Worm (Caenorhabditis elegans) whole organism, young adult: ENCODE data around the gene D1086.7.

Experiments
- B0035.1 ChIP-seq: sonication (generic microtip); optimal IDR thresholded peaks from 2 replicates; lab custom pipeline; 2016; ENCODE audit warnings: missing genetic modification characterization, mild to moderate bottlenecking, missing compliant biosample characterization, missing genotype, missing genetic modification reagents
- B0336.3 ChIP-seq: fragments of 200-800 bp; sonication (Bioruptor generic); IDR thresholded peaks from 2 replicates; pipeline ENCODE4 v1.3.6; 2022; ENCODE audit warnings: missing genetic modification characterization, missing compliant biosample characterization
- F55B11.4 ChIP-seq: sonication (generic microtip); optimal IDR thresholded peaks from 2 replicates; lab custom pipeline; 2016; ENCODE audit warnings: missing compliant biosample characterization, missing genetic modification characterization, borderline replicate concordance; ENCODE audit not compliant: insufficient read depth
- K11D2.4 ChIP-seq: fragments of 200-800 bp; sonication (Bioruptor generic); IDR thresholded peaks from 2 replicates; pipeline ENCODE4 v1.3.6; 2022; ENCODE audit warnings: missing genetic modification reagents, missing genetic modification characterization, missing compliant biosample characterization
- Y95B8A.8 ChIP-seq: fragments of 200-800 bp; sonication (Bioruptor generic); IDR thresholded peaks from 2 replicates; pipeline ENCODE4 v1.3.6; 2022; ENCODE audit warnings: missing genetic modification reagents, missing genetic modification characterization, missing compliant biosample characterization
- ZK185.1 ChIP-seq: sonication (generic microtip); optimal IDR thresholded peaks from 2 replicates; lab custom pipeline; 2016; ENCODE audit warnings: mild to moderate bottlenecking, missing genetic modification characterization, missing compliant biosample characterization; ENCODE audit not compliant: poor library complexity, severe bottlenecking
- atf-7 ChIP-seq: sonication (generic microtip); optimal IDR thresholded peaks from 2 replicates; lab custom pipeline; 2017; ENCODE audit warnings: mild to moderate bottlenecking, missing genetic modification characterization, missing compliant biosample characterization
- bed-2 ChIP-seq: fragments of 200-800 bp; sonication (Bioruptor generic); IDR thresholded peaks from 2 replicates; pipeline ENCODE4 v1.3.6; 2022; ENCODE audit warnings: missing genetic modification reagents, missing genetic modification characterization, missing compliant biosample characterization
- cebp-1 ChIP-seq, 2 experiments: fragments of 200-800 bp in 1 of 2; sonication (Bioruptor generic) in 1 of 2; sonication (generic microtip) in 1 of 2; IDR thresholded peaks in 1 of 2; optimal IDR thresholded peaks in 1 of 2; 2 replicates each; pipeline versions ENCODE4 v1.3.6 to Lab custom; 2017 to 2022; ENCODE audit warnings: missing compliant biosample characterization in 2 of 2, missing genetic modification characterization in 2 of 2, mild to moderate bottlenecking in 1 of 2, missing genetic modification reagents in 1 of 2, moderate library complexity in 1 of 2
- ceh-100 ChIP-seq: fragments of 200-800 bp; sonication (Bioruptor generic); IDR thresholded peaks from 2 replicates; pipeline ENCODE4 v1.3.6; 2022; ENCODE audit warnings: missing genetic modification reagents, missing genetic modification characterization, missing compliant biosample characterization
- ceh-40 ChIP-seq: fragments of 200-800 bp; sonication (Bioruptor generic); IDR thresholded peaks from 2 replicates; pipeline ENCODE4 v1.3.6; 2022; ENCODE audit warnings: missing genetic modification characterization, missing compliant biosample characterization
- ceh-79 ChIP-seq: sonication (generic microtip); optimal IDR thresholded peaks from 2 replicates; lab custom pipeline; 2017; ENCODE audit warnings: mild to moderate bottlenecking, missing genetic modification characterization, missing compliant biosample characterization
- dox-1 ChIP-seq: fragments of 200-800 bp; sonication (Bioruptor generic); IDR thresholded peaks from 2 replicates; pipeline ENCODE4 v1.3.6; 2022; ENCODE audit warnings: missing genetic modification reagents, missing genetic modification characterization, missing compliant biosample characterization
- egl-44 ChIP-seq: fragments of 200-800 bp; sonication (Bioruptor generic); IDR thresholded peaks from 2 replicates; pipeline ENCODE4 v1.3.6; 2022; ENCODE audit warnings: missing genetic modification reagents, missing genetic modification characterization, missing compliant biosample characterization
- ets-4 ChIP-seq: fragments of 200-800 bp; sonication (Bioruptor generic); optimal IDR thresholded peaks from 2 replicates; lab custom pipeline; 2018; ENCODE audit warnings: mild to moderate bottlenecking, missing genetic modification characterization, missing compliant biosample characterization
- fkh-3 ChIP-seq: sonication (generic microtip); optimal IDR thresholded peaks from 2 replicates; lab custom pipeline; 2016; ENCODE audit warnings: mild to moderate bottlenecking, missing genetic modification characterization, missing compliant biosample characterization
- hsf-1 ChIP-seq: fragments of 200-800 bp; sonication (Bioruptor generic); IDR thresholded peaks from 2 replicates; pipeline ENCODE4 v1.3.6; 2022; ENCODE audit warnings: missing genetic modification reagents, missing genetic modification characterization, missing compliant biosample characterization
- lag-1 ChIP-seq: fragments of 200-800 bp; sonication (Bioruptor generic); IDR thresholded peaks from 2 replicates; pipeline ENCODE4 v1.3.6; 2022; ENCODE audit warnings: missing genetic modification reagents, missing genetic modification characterization, missing compliant biosample characterization
- let-607 ChIP-seq, 2 experiments: fragments of 200-800 bp in 1 of 2; sonication (Bioruptor generic) in 1 of 2; sonication (generic microtip) in 1 of 2; optimal IDR thresholded peaks; 2 replicates each; lab custom pipeline; 2016 to 2018; ENCODE audit warnings: mild to moderate bottlenecking in 2 of 2, missing compliant biosample characterization in 2 of 2, missing genetic modification characterization in 2 of 2, moderate library complexity in 2 of 2, missing genotype in 1 of 2
- lin-40 ChIP-seq: sonication (generic microtip); optimal IDR thresholded peaks from 2 replicates; lab custom pipeline; 2016; ENCODE audit warnings: missing genetic modification characterization, mild to moderate bottlenecking, missing compliant biosample characterization, missing genotype, missing genetic modification reagents
- lir-1 ChIP-seq: fragments of 200-800 bp; sonication (Bioruptor generic); conservative IDR thresholded peaks from 2 replicates; pipeline ENCODE4 v1.3.6; 2022; ENCODE audit warnings: missing genetic modification reagents, missing genetic modification characterization, missing compliant biosample characterization
- lsl-1 ChIP-seq: fragments of 200-800 bp; sonication (Bioruptor generic); optimal IDR thresholded peaks from 2 replicates; lab custom pipeline; 2018; ENCODE audit warnings: mild to moderate bottlenecking, missing genetic modification characterization, moderate library complexity, missing compliant biosample characterization
- madf-3 ChIP-seq: fragments of 200-800 bp; sonication (Bioruptor generic); IDR thresholded peaks from 2 replicates; pipeline ENCODE4 v1.3.6; 2022; ENCODE audit warnings: missing genetic modification reagents, missing genetic modification characterization, missing compliant biosample characterization
- madf-6 ChIP-seq: fragments of 200-800 bp; sonication (Bioruptor generic); IDR thresholded peaks from 2 replicates; pipeline ENCODE4 v1.3.6; 2022; ENCODE audit warnings: missing genetic modification reagents, missing genetic modification characterization, missing compliant biosample characterization
- mcd-1 ChIP-seq: fragments of 200-800 bp; sonication (Bioruptor generic); IDR thresholded peaks from 2 replicates; pipeline ENCODE4 v1.3.6; 2022; ENCODE audit warnings: missing genetic modification reagents, missing genetic modification characterization, missing compliant biosample characterization
- mel-28 ChIP-seq: sonication (generic microtip); optimal IDR thresholded peaks from 2 replicates; lab custom pipeline; 2016; ENCODE audit warnings: borderline replicate concordance, mild to moderate bottlenecking, missing genetic modification characterization, missing compliant biosample characterization
- nfya-1 ChIP-seq: sonication (generic microtip); optimal IDR thresholded peaks from 2 replicates; lab custom pipeline; 2017; ENCODE audit warnings: antibody characterized with exemption, missing compliant biosample characterization, missing genetic modification characterization, borderline replicate concordance; ENCODE audit not compliant: insufficient read depth
- pha-4 ChIP-seq: fragments of 150-350 bp; sonication (generic microtip); optimal IDR thresholded peaks from 2 replicates; lab custom pipeline; 2014; ENCODE audit warnings: missing biosample characterization, missing genetic modification reagents, missing genetic modification characterization
- snpc-4 ChIP-seq, 5 experiments: fragments of 150-350 bp in 1 of 5; sonication (generic microtip) in 4 of 5; optimal IDR thresholded peaks; 2 replicates each; lab custom pipeline; 2014 to 2018; ENCODE audit warnings: missing genetic modification characterization in 5 of 5, missing biosample characterization in 3 of 5, antibody characterized with exemption in 2 of 5, mild to moderate bottlenecking in 2 of 5, missing compliant biosample characterization in 2 of 5, missing genotype in 2 of 5, moderate library complexity in 2 of 5, missing genetic modification reagents in 1 of 5
- somi-1 ChIP-seq: fragments of 200-800 bp; sonication (Bioruptor generic); optimal IDR thresholded peaks from 2 replicates; lab custom pipeline; 2018; ENCODE audit warnings: mild to moderate bottlenecking, missing genetic modification characterization, missing compliant biosample characterization
- tbx-9 ChIP-seq: sonication (generic microtip); optimal IDR thresholded peaks from 2 replicates; lab custom pipeline; 2016; ENCODE audit warnings: borderline replicate concordance, missing genetic modification characterization, inconsistent platforms, missing compliant biosample characterization
- tlf-1 ChIP-seq: fragments of 200-800 bp; sonication (Bioruptor generic); optimal IDR thresholded peaks from 2 replicates; lab custom pipeline; 2018; ENCODE audit warnings: mild to moderate bottlenecking, missing genetic modification characterization, missing compliant biosample characterization
- xnd-1 ChIP-seq: sonication (generic microtip); optimal IDR thresholded peaks from 2 replicates; lab custom pipeline; 2016; ENCODE audit warnings: missing genotype, missing genetic modification reagents, missing genetic modification characterization, missing compliant biosample characterization
- zim-3 ChIP-seq: sonication (generic microtip); optimal IDR thresholded peaks from 2 replicates; lab custom pipeline; 2017; ENCODE audit warnings: mild to moderate bottlenecking, missing genetic modification characterization, moderate library complexity, missing compliant biosample characterization
- ztf-18 ChIP-seq: sonication (generic microtip); optimal IDR thresholded peaks from 2 replicates; lab custom pipeline; 2016; ENCODE audit warnings: missing genotype, mild to moderate bottlenecking, missing genetic modification characterization, missing compliant biosample characterization
- ztf-26 ChIP-seq: sonication (generic microtip); optimal IDR thresholded peaks from 2 replicates; lab custom pipeline; 2017; ENCODE audit warnings: missing genetic modification characterization, missing compliant biosample characterization
- ztf-28 ChIP-seq: fragments of 200-800 bp; sonication (Bioruptor generic); IDR thresholded peaks from 2 replicates; pipeline ENCODE4 v1.3.6; 2022; ENCODE audit warnings: missing genetic modification reagents, missing genetic modification characterization, missing compliant biosample characterization

Gene D1086.7

ce11 chrV:14055097-14055496, 29.0 kb upstream of the D1086.7 start (continued):
- TF ChIP-seq madf-3 (GFP tag; lab: Robert Waterston, UW) (peak; percentile 94), ceh-100 (GFP tag; lab: Robert Waterston, UW) (peak; percentile 94), ZK185.1 (tag; lab: Kevin White, UChicago) (peak; percentile 97), ets-4 (GFP tag; lab: Kevin White, UChicago) (peak; percentile 41), lir-1 (GFP tag; lab: Robert Waterston, UW) (peak; percentile 97), lin-40 (tag; lab: Kevin White, UChicago) (peak; percentile 96), bed-2 (GFP tag; lab: Robert Waterston, UW) (peak; percentile 98), lsl-1 (GFP tag; lab: Kevin White, UChicago) (peak; percentile 29), zim-3 (tag; lab: Kevin White, UChicago) (peak; percentile 89), mcd-1 (peak; percentile 99), ztf-26 (peak; percentile 94), lag-1 (GFP tag; lab: Robert Waterston, UW) (peak; percentile 97), somi-1 (GFP tag; lab: Kevin White, UChicago) (peak; percentile 84), cebp-1 (GFP tag; IDR thresholded peaks at IDR 0.05; lab: Robert Waterston, UW) (peak; percentile 87), cebp-1 (tag; optimal IDR thresholded peaks at IDR 0.05; lab: Kevin White, UChicago) (peak; percentile 87), B0035.1 (tag; lab: Kevin White, UChicago) (peak; percentile 62), ztf-18 (tag; lab: Kevin White, UChicago) (peak; percentile 55), dox-1 (peak; percentile 98)

- TF ChIP-seq madf-6 (GFP tag; lab: Robert Waterston, UW) (no peak), Y95B8A.8 (GFP tag; lab: Robert Waterston, UW) (no peak), atf-7 (tag; lab: Kevin White, UChicago) (no peak), B0336.3 (GFP tag; lab: Robert Waterston, UW) (no peak), let-607 (tag; optimal IDR thresholded peaks at IDR 0.05; lab: Kevin White, UChicago) (no peak), pha-4 (tag; lab: Kevin White, UChicago) (no peak), K11D2.4 (GFP tag; lab: Robert Waterston, UW) (no peak), egl-44 (GFP tag; lab: Robert Waterston, UW) (no peak), mel-28 (no peak), xnd-1 (no peak), ceh-79 (tag; lab: Kevin White, UChicago) (no peak), bed-2 (GFP tag; lab: Robert Waterston, UW) (no peak)
- TF ChIP-seq, all 124 proteins: peak for 0
These were observed 26.5 kb upstream of the D1086.7 start, which contains the start of gene F58D12.3 for ce11 chrV:14057540-14057939. TSS of gene F58D12.3 (plus strand) at chrV:14057840.

- no peak for TF ChIP-seq F55B11.4 (tag; lab: Kevin White, UChicago)
These were observed 20.1 kb upstream of the D1086.7 start for ce11 chrV:14063980-14064379.

- no peak for TF ChIP-seq tbx-9 (tag; lab: Kevin White, UChicago)
- no peak for TF ChIP-seq fkh-3 (tag; lab: Kevin White, UChicago)
- TF ChIP-seq tlf-1 (GFP tag; lab: Kevin White, UChicago): no peak
- TF ChIP-seq snpc-4 (GFP tag; optimal IDR thresholded peaks at IDR 0.05; lab: Kevin White, UChicago): no peak
- TF ChIP-seq snpc-4 (tag; optimal IDR thresholded peaks at IDR 0.05; lab: Kevin White, UChicago): no peak
- TF ChIP-seq ztf-28 (GFP tag; lab: Robert Waterston, UW): no peak
- no peak for TF ChIP-seq hsf-1 (GFP tag; lab: Robert Waterston, UW)
- TF ChIP-seq nfya-1: no peak
- no peak for TF ChIP-seq ceh-40 (GFP tag; lab: Robert Waterston, UW)
- TF ChIP-seq, all 124 proteins: peak for 0
These were observed 19.6 kb upstream of the D1086.7 start, which contains the start of gene D1086.21 for ce11 chrV:14064422-14064821. TSS of gene D1086.21 (plus strand) at chrV:14064722.
